Fruit fly (Drosophila melanogaster) whole organism, embryonic: ENCODE measurements around the gene awd.

ENCODE experiments used
- Bdp1 ChIP-seq: fragments of 200-800 bp; sonication (Bioruptor generic); optimal IDR thresholded peaks from 3 replicates; lab custom pipeline; 2016; ENCODE audit warnings: missing biosample characterization, missing genetic modification characterization
- BtbVII ChIP-seq: fragments of 200-800 bp; sonication (Bioruptor generic); optimal IDR thresholded peaks from 3 replicates; lab custom pipeline; 2017; ENCODE audit warnings: missing biosample characterization, mild to moderate bottlenecking, missing genetic modification characterization
- CG10209 ChIP-seq: fragments of 200-800 bp; sonication (Bioruptor generic); optimal IDR thresholded peaks from 3 replicates; lab custom pipeline; 2017; ENCODE audit warnings: missing biosample characterization, mild to moderate bottlenecking, missing genetic modification characterization, missing genetic modification reagents
- CG10274 ChIP-seq: fragments of 200-800 bp; sonication (Bioruptor generic); optimal IDR thresholded peaks from 3 replicates; lab custom pipeline; 2017; ENCODE audit warnings: missing biosample characterization, mild to moderate bottlenecking, missing genetic modification characterization
- CG12391 ChIP-seq: fragments of 200-800 bp; sonication (Bioruptor generic); optimal IDR thresholded peaks from 3 replicates; lab custom pipeline; 2018; ENCODE audit warnings: missing biosample characterization, mild to moderate bottlenecking, missing genetic modification characterization, moderate library complexity
- CG12659 ChIP-seq: fragments of 200-800 bp; sonication (Bioruptor generic); optimal IDR thresholded peaks from 3 replicates; lab custom pipeline; 2017; ENCODE audit warnings: mild to moderate bottlenecking, missing biosample characterization, missing genetic modification reagents, missing genetic modification characterization
- CG13123 ChIP-seq: fragments of 200-800 bp; sonication (Bioruptor generic); optimal IDR thresholded peaks from 2 replicates; lab custom pipeline; 2016; ENCODE audit warnings: missing biosample characterization, missing genetic modification characterization
- CG17829 ChIP-seq: fragments of 200-800 bp; optimal IDR thresholded peaks from 2 replicates; lab custom pipeline; 2019; ENCODE audit warnings: missing biosample characterization, mild to moderate bottlenecking, missing genetic modification characterization, moderate library complexity
- CG32772 ChIP-seq: fragments of 200-800 bp; sonication (Bioruptor generic); IDR thresholded peaks from 2 replicates; pipeline ENCODE4 v1.3.6; 2022; ENCODE audit warnings: missing biosample characterization, missing genetic modification characterization
- CG3407 ChIP-seq: fragments of 200-800 bp; sonication (Bioruptor generic); optimal IDR thresholded peaks from 2 replicates; lab custom pipeline; 2018; ENCODE audit warnings: missing biosample characterization, mild to moderate bottlenecking, missing genetic modification characterization
- CG3838 ChIP-seq: fragments of 200-800 bp; sonication (Bioruptor generic); optimal IDR thresholded peaks from 3 replicates; lab custom pipeline; 2016; ENCODE audit warnings: missing biosample characterization, missing genetic modification characterization
- CG3995 ChIP-seq: fragments of 200-800 bp; sonication (Bioruptor generic); optimal IDR thresholded peaks from 3 replicates; lab custom pipeline; 2016; ENCODE audit warnings: missing biosample characterization, missing genetic modification characterization
- CG4360 ChIP-seq: fragments of 200-800 bp; sonication (Bioruptor generic); IDR thresholded peaks from 2 replicates; pipeline ENCODE4 v1.3.6; 2022; ENCODE audit warnings: missing biosample characterization, missing genetic modification characterization
- CG6254 ChIP-seq: fragments of 200-800 bp; sonication (Bioruptor generic); optimal IDR thresholded peaks from 3 replicates; lab custom pipeline; 2017; ENCODE audit warnings: mild to moderate bottlenecking, missing biosample characterization, missing genetic modification reagents, missing genetic modification characterization
- CG6791 ChIP-seq: fragments of 200-800 bp; sonication (Bioruptor generic); IDR thresholded peaks from 3 replicates; pipeline ENCODE4 v1.3.6; 2022; ENCODE audit warnings: missing biosample characterization, missing genetic modification characterization; ENCODE audit not compliant: partially characterized antibody
- CG6854 ChIP-seq: fragments of 200-800 bp; sonication (Bioruptor generic); optimal IDR thresholded peaks from 3 replicates; lab custom pipeline; 2017; ENCODE audit warnings: missing biosample characterization, mild to moderate bottlenecking, missing genetic modification characterization
- CG8388 ChIP-seq: fragments of 200-800 bp; sonication (Bioruptor generic); optimal IDR thresholded peaks from 2 replicates; lab custom pipeline; 2019; ENCODE audit warnings: missing biosample characterization, mild to moderate bottlenecking, missing genetic modification characterization, moderate library complexity
- CG8765 ChIP-seq: fragments of 200-800 bp; sonication (Bioruptor generic); IDR thresholded peaks from 2 replicates; pipeline ENCODE4 v1.3.6; 2022; ENCODE audit warnings: missing biosample characterization, missing genetic modification characterization
- CG9609 ChIP-seq: fragments of 200-800 bp; sonication (Bioruptor generic); optimal IDR thresholded peaks from 3 replicates; lab custom pipeline; 2016; ENCODE audit warnings: missing biosample characterization, missing genetic modification characterization
- CG9817 ChIP-seq: fragments of 200-800 bp; sonication (Bioruptor generic); optimal IDR thresholded peaks from 2 replicates; lab custom pipeline; 2018; ENCODE audit warnings: missing biosample characterization, mild to moderate bottlenecking, missing genetic modification characterization, moderate library complexity
- D ChIP-seq, 2 experiments: fragments of 200-800 bp in 1 of 2; fragments of >200 bp in 1 of 2; sonication (Bioruptor generic) in 1 of 2; optimal IDR thresholded peaks; 2 replicates in 1 of 2; 3 replicates in 1 of 2; lab custom pipeline; 2017; ENCODE audit warnings: mild to moderate bottlenecking in 1 of 2, missing biosample characterization in 1 of 2, missing genetic modification characterization in 1 of 2, missing genetic modification reagents in 1 of 2
- Dek ChIP-seq: fragments of 200-800 bp; sonication (Bioruptor generic); optimal IDR thresholded peaks from 3 replicates; lab custom pipeline; 2019; ENCODE audit warnings: missing biosample characterization, mild to moderate bottlenecking, missing genetic modification characterization, moderate library complexity
- H2.0 ChIP-seq: fragments of 200-800 bp; sonication (Bioruptor generic); IDR thresholded peaks from 2 replicates; pipeline ENCODE4 v1.3.6; 2022; ENCODE audit warnings: missing biosample characterization, missing genetic modification characterization
- HLH3B ChIP-seq: fragments of 200-800 bp; sonication (Bioruptor generic); IDR thresholded peaks from 2 replicates; pipeline ENCODE4 v1.3.6; 2022; ENCODE audit warnings: missing biosample characterization, missing genetic modification characterization
- Hsf ChIP-seq: fragments of 200-800 bp; sonication (Bioruptor generic); optimal IDR thresholded peaks from 3 replicates; lab custom pipeline; 2016; ENCODE audit warnings: missing biosample characterization, missing genetic modification characterization
- Lpt ChIP-seq: fragments of >200 bp; optimal IDR thresholded peaks from 2 replicates; lab custom pipeline; 2018; ENCODE audit warnings: missing biosample characterization, missing genetic modification characterization
- Myb ChIP-seq: fragments of 200-800 bp; sonication (Bioruptor generic); optimal IDR thresholded peaks from 2 replicates; lab custom pipeline; 2016; ENCODE audit warnings: missing biosample characterization, missing genetic modification characterization
- NC2α ChIP-seq: fragments of 200-800 bp; sonication (Bioruptor generic); optimal IDR thresholded peaks from 2 replicates; lab custom pipeline; 2016; ENCODE audit warnings: missing biosample characterization, missing genetic modification characterization
- Neu2 ChIP-seq: fragments of 200-800 bp; sonication (Bioruptor generic); optimal IDR thresholded peaks from 3 replicates; lab custom pipeline; 2016; ENCODE audit warnings: missing biosample characterization, missing genetic modification characterization, borderline replicate concordance
- Opbp ChIP-seq: fragments of 200-800 bp; sonication (Bioruptor generic); IDR thresholded peaks from 3 replicates; pipeline ENCODE4 v1.3.6; 2022; ENCODE audit warnings: missing biosample characterization, missing genetic modification characterization; ENCODE audit not compliant: partially characterized antibody
- PHDP ChIP-seq: fragments of 200-800 bp; sonication (Bioruptor generic); optimal IDR thresholded peaks from 3 replicates; lab custom pipeline; 2018; ENCODE audit warnings: missing biosample characterization, mild to moderate bottlenecking, missing genetic modification characterization, moderate library complexity
- Ptx1 ChIP-seq: fragments of 200-800 bp; sonication (Bioruptor generic); IDR thresholded peaks from 2 replicates; pipeline ENCODE4 v1.3.6; 2022; ENCODE audit warnings: missing biosample characterization, missing genetic modification characterization
- Rx ChIP-seq: fragments of 200-800 bp; sonication (Bioruptor generic); IDR thresholded peaks from 2 replicates; pipeline ENCODE4 v1.3.6; 2022; ENCODE audit warnings: missing biosample characterization, missing genetic modification characterization
- Stat92E ChIP-seq, 3 experiments: fragments of >200 bp in 2 of 3; fragments of 200-800 bp in 1 of 3; sonication (Bioruptor generic) in 1 of 3; optimal IDR thresholded peaks; 2 replicates each; lab custom pipeline; 2017 to 2019; ENCODE audit warnings: missing biosample characterization in 3 of 3, missing genetic modification characterization in 3 of 3, mild to moderate bottlenecking in 1 of 3, moderate library complexity in 1 of 3
- br ChIP-seq: fragments of >200 bp; optimal IDR thresholded peaks from 2 replicates; lab custom pipeline; 2017
- cad ChIP-seq: fragments of >200 bp; optimal IDR thresholded peaks from 2 replicates; lab custom pipeline; 2017; ENCODE audit warnings: missing biosample characterization, missing genetic modification characterization
- caup ChIP-seq: fragments of 200-800 bp; sonication (Bioruptor generic); optimal IDR thresholded peaks from 3 replicates; lab custom pipeline; 2017; ENCODE audit warnings: missing biosample characterization, mild to moderate bottlenecking, missing genetic modification characterization, moderate library complexity; ENCODE audit not compliant: severe bottlenecking
- croc ChIP-seq: fragments of 200-800 bp; sonication (Bioruptor generic); conservative IDR thresholded peaks from 3 replicates; pipeline ENCODE4 v1.3.6; 2022; ENCODE audit warnings: missing biosample characterization, missing genetic modification characterization
- dm ChIP-seq: fragments of 200-800 bp; sonication (Bioruptor generic); optimal IDR thresholded peaks from 3 replicates; lab custom pipeline; 2016; ENCODE audit warnings: missing biosample characterization, missing genetic modification characterization
- dmrt99B ChIP-seq: fragments of 200-800 bp; sonication (Bioruptor generic); optimal IDR thresholded peaks from 2 replicates; lab custom pipeline; 2018; ENCODE audit warnings: missing biosample characterization, mild to moderate bottlenecking, missing genetic modification characterization, moderate library complexity
- fd3F ChIP-seq: fragments of 200-800 bp; sonication (Bioruptor generic); optimal IDR thresholded peaks from 2 replicates; lab custom pipeline; 2018; ENCODE audit warnings: missing biosample characterization, mild to moderate bottlenecking, missing genetic modification characterization, moderate library complexity
- insv ChIP-seq, 2 experiments: fragments of 200-800 bp; sonication (Bioruptor generic); optimal IDR thresholded peaks; 3 replicates each; lab custom pipeline; 2016 to 2018; ENCODE audit warnings: missing biosample characterization in 2 of 2, missing genetic modification characterization in 2 of 2
- jigr1 ChIP-seq: fragments of 200-800 bp; sonication (Bioruptor generic); IDR thresholded peaks from 3 replicates; pipeline ENCODE4 v1.3.6; 2022; ENCODE audit warnings: missing biosample characterization, missing genetic modification characterization
- nom ChIP-seq: fragments of 200-800 bp; sonication (Bioruptor generic); optimal IDR thresholded peaks from 2 replicates; lab custom pipeline; 2017; ENCODE audit warnings: missing biosample characterization, missing genetic modification characterization, mild to moderate bottlenecking, moderate library complexity, missing genetic modification reagents
- otp ChIP-seq: fragments of 200-800 bp; sonication (Bioruptor generic); IDR thresholded peaks from 3 replicates; pipeline ENCODE4, ENCODE4 v1.3.6; 2022; ENCODE audit warnings: missing biosample characterization, missing genetic modification characterization
- sob ChIP-seq: fragments of 200-800 bp; sonication (Bioruptor generic); IDR thresholded peaks from 2 replicates; pipeline ENCODE4 v1.3.6; 2022; ENCODE audit warnings: missing biosample characterization, missing genetic modification characterization
- tap ChIP-seq: fragments of 200-800 bp; optimal IDR thresholded peaks from 3 replicates; lab custom pipeline; 2019; ENCODE audit warnings: missing biosample characterization, mild to moderate bottlenecking, missing genetic modification characterization, moderate library complexity
- ttk ChIP-seq: fragments of 200-800 bp; sonication (Bioruptor generic); IDR thresholded peaks from 2 replicates; pipeline ENCODE4 v2.1.2; 2022; ENCODE audit warnings: missing biosample characterization, missing genetic modification characterization
- zen ChIP-seq: fragments of 200-800 bp; sonication (Bioruptor generic); optimal IDR thresholded peaks from 3 replicates; lab custom pipeline; 2018; ENCODE audit warnings: missing biosample characterization, mild to moderate bottlenecking, missing genetic modification characterization, moderate library complexity
- zfh1 ChIP-seq: fragments of 200-800 bp; sonication (Bioruptor generic); IDR thresholded peaks from 3 replicates; pipeline ENCODE4 v1.3.6; 2022; ENCODE audit warnings: missing biosample characterization, missing genetic modification characterization

The awd gene

DNA sequence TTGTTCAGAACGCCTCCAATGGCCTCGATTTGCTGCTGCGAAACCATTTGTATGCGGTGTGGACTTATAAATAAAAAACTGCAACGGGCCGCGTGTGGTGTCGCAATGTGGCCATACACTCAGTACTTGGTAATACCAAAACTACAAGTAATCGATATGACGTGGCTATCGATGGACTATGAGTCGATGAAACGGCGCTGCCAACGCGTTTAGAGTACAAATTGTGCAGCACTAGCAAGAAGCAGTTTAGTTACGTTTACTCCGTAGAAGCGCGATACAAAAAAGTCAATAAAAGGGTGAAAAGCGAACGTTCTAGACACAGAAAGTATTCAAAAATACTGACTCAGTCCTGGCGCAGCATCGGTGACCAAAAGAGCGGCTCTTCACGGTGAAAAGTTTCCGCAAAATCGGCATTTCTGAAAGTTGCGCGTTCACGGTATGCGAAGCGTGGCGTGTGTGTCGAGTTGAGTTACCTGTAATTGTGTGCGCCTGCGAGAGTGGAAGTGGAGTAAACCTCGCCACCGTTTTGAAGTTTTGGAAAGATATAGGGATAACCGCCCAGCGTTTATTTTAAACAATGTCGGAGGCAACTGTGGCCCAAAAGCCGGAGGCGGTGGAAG is 1.7 kb upstream of the awd start, which contains the start of the genes nero and CG1910 (continued):
- TF ChIP-seq CG6254 (GFP tag; lab: Kevin White, UChicago) (no peak), Myb (GFP tag; lab: Kevin White, UChicago) (peak; percentile 71), CG3838 (GFP tag; lab: Kevin White, UChicago) (no peak), dmrt99B (tag; lab: Kevin White, UChicago) (no peak), tap (tag; lab: Kevin White, UChicago) (no peak), CG12659 (GFP tag; lab: Kevin White, UChicago) (peak; percentile 63), ttk (GFP tag; lab: Robert Waterston, UW) (no peak), zfh1 (no peak), CG3995 (peak; percentile 94), CG8388 (peak; percentile 10), Ptx1 (no peak), CG10209 (GFP tag; lab: Kevin White, UChicago) (no peak), croc (GFP tag; lab: Robert Waterston, UW) (no peak), HLH3B (GFP tag; lab: Robert Waterston, UW) (no peak), otp (no peak), CG9609 (no peak), CG6791 (GFP tag; lab: Robert Waterston, UW) (no peak), BtbVII (GFP tag; lab: Kevin White, UChicago) (no peak), H2.0 (no peak), CG12391 (tag; lab: Kevin White, UChicago) (peak; percentile 28), D (optimal IDR thresholded peaks at IDR 0.05; lab: Kevin White, UChicago) (no peak), D (GFP tag; optimal IDR thresholded peaks at IDR 0.05; lab: Kevin White, UChicago) (no peak), Dek (tag; lab: Kevin White, UChicago) (no peak), CG13123 (GFP tag; lab: Kevin White, UChicago) (no peak), Hsf (GFP tag; lab: Kevin White, UChicago) (peak; percentile 30), sob (GFP tag; lab: Robert Waterston, UW) (no peak), Stat92E (GFP tag; optimal IDR thresholded peaks at IDR 0.05; lab: Kevin White, UChicago) (no peak), PHDP (tag; lab: Kevin White, UChicago) (no peak), CG9817 (tag; lab: Kevin White, UChicago) (no peak), CG8765 (no peak), Lpt (GFP tag; lab: Kevin White, UChicago) (no peak), zen (tag; lab: Kevin White, UChicago) (peak; percentile 37), jigr1 (GFP tag; lab: Robert Waterston, UW) (no peak), CG3407 (no peak), CG17829 (peak; percentile 27), dm (GFP tag; lab: Kevin White, UChicago) (peak; percentile 93), cad (GFP tag; lab: Kevin White, UChicago) (no peak), fd3F (no peak), CG10274 (GFP tag; lab: Kevin White, UChicago) (no peak), Bdp1 (no peak), CG32772 (no peak), NC2α (GFP tag; lab: Kevin White, UChicago) (no peak), caup (GFP tag; lab: Kevin White, UChicago) (no peak), CG6854 (GFP tag; lab: Kevin White, UChicago) (no peak), br (lab: Kevin White, UChicago) (no peak), Opbp (GFP tag; lab: Robert Waterston, UW) (no peak), Neu2 (GFP tag; lab: Kevin White, UChicago) (no peak), nom (peak; percentile 26), CG4360 (GFP tag; lab: Robert Waterston, UW) (no peak), insv (GFP tag; optimal IDR thresholded peaks at IDR 0.05; lab: Kevin White, UChicago) (no peak), Rx (no peak)
